Fruit fly (Drosophila melanogaster) whole organism, embryonic: ENCODE results near the gene Reg-2.

ENCODE experiments used
- Awh ChIP-seq: fragments of 200-800 bp; sonication (Bioruptor generic); IDR thresholded peaks from 2 replicates; pipeline ENCODE4, ENCODE4 v1.3.6; 2022; ENCODE audit warnings: missing biosample characterization, missing genetic modification characterization
- BEAF-32 ChIP-seq: fragments of 200-800 bp; sonication (Bioruptor generic); optimal IDR thresholded peaks from 3 replicates; lab custom pipeline; 2017; ENCODE audit warnings: missing biosample characterization, missing genetic modification characterization, mild to moderate bottlenecking, moderate library complexity, missing genetic modification reagents
- Blimp-1 ChIP-seq: fragments of 200-800 bp; sonication (Bioruptor generic); optimal IDR thresholded peaks from 3 replicates; lab custom pipeline; 2018; ENCODE audit warnings: missing biosample characterization, missing genetic modification characterization, mild to moderate bottlenecking, moderate library complexity, missing genetic modification reagents
- CG10959 ChIP-seq: fragments of 200-800 bp; sonication (Bioruptor generic); IDR thresholded peaks from 2 replicates; pipeline ENCODE4 v1.3.6; 2022; ENCODE audit warnings: missing biosample characterization, missing genetic modification characterization
- CG16815 ChIP-seq: fragments of 200-800 bp; sonication (Bioruptor generic); optimal IDR thresholded peaks from 3 replicates; lab custom pipeline; 2017; ENCODE audit warnings: missing biosample characterization, mild to moderate bottlenecking, missing genetic modification characterization
- CG17359 ChIP-seq: fragments of 200-800 bp; sonication (Bioruptor generic); optimal IDR thresholded peaks from 3 replicates; lab custom pipeline; 2018; ENCODE audit warnings: missing biosample characterization, mild to moderate bottlenecking, missing genetic modification characterization, moderate library complexity
- CG17385 ChIP-seq: fragments of 200-800 bp; sonication (Bioruptor generic); optimal IDR thresholded peaks from 3 replicates; lab custom pipeline; 2018; ENCODE audit warnings: missing biosample characterization, mild to moderate bottlenecking, missing genetic modification characterization
- CG17912 ChIP-seq: fragments of 200-800 bp; sonication (Bioruptor generic); optimal IDR thresholded peaks from 2 replicates; lab custom pipeline; 2018; ENCODE audit warnings: missing biosample characterization, mild to moderate bottlenecking, missing genetic modification characterization
- CG3163 ChIP-seq: fragments of 200-800 bp; sonication (Bioruptor generic); optimal IDR thresholded peaks from 3 replicates; lab custom pipeline; 2016; ENCODE audit warnings: missing biosample characterization, missing genetic modification characterization
- CG3407 ChIP-seq: fragments of 200-800 bp; sonication (Bioruptor generic); optimal IDR thresholded peaks from 2 replicates; lab custom pipeline; 2018; ENCODE audit warnings: missing biosample characterization, mild to moderate bottlenecking, missing genetic modification characterization
- CG3838 ChIP-seq: fragments of 200-800 bp; sonication (Bioruptor generic); optimal IDR thresholded peaks from 3 replicates; lab custom pipeline; 2016; ENCODE audit warnings: missing biosample characterization, missing genetic modification characterization
- CG4282 ChIP-seq: fragments of 200-800 bp; sonication (Bioruptor generic); optimal IDR thresholded peaks from 2 replicates; lab custom pipeline; 2016; ENCODE audit warnings: missing biosample characterization, missing genetic modification characterization
- CG43689 ChIP-seq: fragments of 200-800 bp; sonication (Bioruptor generic); IDR thresholded peaks from 2 replicates; pipeline ENCODE4 v1.3.6; 2022; ENCODE audit warnings: missing biosample characterization, missing genetic modification characterization
- CG6654 ChIP-seq: fragments of 200-800 bp; sonication (Bioruptor generic); optimal IDR thresholded peaks from 2 replicates; lab custom pipeline; 2017; ENCODE audit warnings: missing biosample characterization, mild to moderate bottlenecking, missing genetic modification characterization
- CG7357 ChIP-seq: fragments of 200-800 bp; sonication (Bioruptor generic); IDR thresholded peaks from 3 replicates; pipeline ENCODE4 v1.3.6; 2022; ENCODE audit warnings: missing biosample characterization, missing genetic modification characterization
- CG7839 ChIP-seq: fragments of 200-800 bp; sonication (Bioruptor generic); optimal IDR thresholded peaks from 3 replicates; lab custom pipeline; 2018; ENCODE audit warnings: missing biosample characterization, mild to moderate bottlenecking, missing genetic modification characterization, moderate library complexity
- CG7987 ChIP-seq: fragments of 200-800 bp; sonication (Bioruptor generic); optimal IDR thresholded peaks from 2 replicates; lab custom pipeline; 2018; ENCODE audit warnings: missing biosample characterization, mild to moderate bottlenecking, missing genetic modification characterization, moderate library complexity
- CG9609 ChIP-seq: fragments of 200-800 bp; sonication (Bioruptor generic); optimal IDR thresholded peaks from 3 replicates; lab custom pipeline; 2016; ENCODE audit warnings: missing biosample characterization, missing genetic modification characterization
- CTCF ChIP-seq: fragments of 200-800 bp; sonication (Bioruptor generic); optimal IDR thresholded peaks from 2 replicates; lab custom pipeline; 2017; ENCODE audit warnings: missing biosample characterization, mild to moderate bottlenecking, missing genetic modification characterization, moderate library complexity
- Dip3 ChIP-seq: fragments of 200-800 bp; sonication (Bioruptor generic); optimal IDR thresholded peaks from 3 replicates; lab custom pipeline; 2016; ENCODE audit warnings: missing biosample characterization, missing genetic modification characterization
- Dref ChIP-seq: fragments of 200-800 bp; sonication (Bioruptor generic); IDR thresholded peaks from 2 replicates; pipeline ENCODE4 v1.3.6; 2022; ENCODE audit warnings: missing biosample characterization, missing genetic modification characterization
- Ets65A ChIP-seq: fragments of 200-800 bp; sonication (Bioruptor generic); peaks from one replicate; lab custom pipeline; 2016; ENCODE audit warnings: missing biosample characterization, missing genetic modification characterization
- Fer3 ChIP-seq: fragments of 200-800 bp; sonication (Bioruptor generic); optimal IDR thresholded peaks from 2 replicates; lab custom pipeline; 2018; ENCODE audit warnings: missing biosample characterization, mild to moderate bottlenecking, missing genetic modification characterization, moderate library complexity
- Hr78 ChIP-seq, 2 experiments: fragments of 200-800 bp in 1 of 2; fragments of >200 bp in 1 of 2; sonication (Bioruptor generic) in 1 of 2; optimal IDR thresholded peaks; 2 replicates each; lab custom pipeline; 2017 to 2019; ENCODE audit warnings: missing biosample characterization in 2 of 2, missing genetic modification characterization in 2 of 2, mild to moderate bottlenecking in 1 of 2, moderate library complexity in 1 of 2
- MBD-R2 ChIP-seq: fragments of 200-800 bp; sonication (Bioruptor generic); IDR thresholded peaks from 2 replicates; pipeline ENCODE4 v1.3.6; 2022; ENCODE audit warnings: missing biosample characterization, missing genetic modification characterization
- Oli ChIP-seq: fragments of 200-800 bp; sonication (Bioruptor generic); optimal IDR thresholded peaks from 2 replicates; lab custom pipeline; 2018; ENCODE audit warnings: missing biosample characterization, mild to moderate bottlenecking, missing genetic modification characterization, moderate library complexity
- Side ChIP-seq: fragments of 200-800 bp; sonication (Bioruptor generic); optimal IDR thresholded peaks from 2 replicates; lab custom pipeline; 2016; ENCODE audit warnings: missing biosample characterization, missing genetic modification characterization
- Ssrp ChIP-seq: fragments of 200-800 bp; sonication (Bioruptor generic); optimal IDR thresholded peaks from 2 replicates; lab custom pipeline; 2018; ENCODE audit warnings: missing biosample characterization, mild to moderate bottlenecking, missing genetic modification characterization, moderate library complexity
- Vsx1 ChIP-seq: fragments of 200-800 bp; sonication (Bioruptor generic); optimal IDR thresholded peaks from 2 replicates; lab custom pipeline; 2017; ENCODE audit warnings: missing biosample characterization, mild to moderate bottlenecking, missing genetic modification characterization, missing genetic modification reagents
- ara ChIP-seq: fragments of 200-800 bp; sonication (Bioruptor generic); IDR thresholded peaks from 2 replicates; pipeline ENCODE4 v1.3.6; 2022; ENCODE audit warnings: missing biosample characterization, missing genetic modification characterization
- bcd ChIP-seq: fragments of 200-800 bp; sonication (Bioruptor generic); optimal IDR thresholded peaks from 2 replicates; lab custom pipeline; 2017; ENCODE audit warnings: missing biosample characterization, mild to moderate bottlenecking, missing genetic modification characterization
- croc ChIP-seq: fragments of 200-800 bp; sonication (Bioruptor generic); conservative IDR thresholded peaks from 3 replicates; pipeline ENCODE4 v1.3.6; 2022; ENCODE audit warnings: missing biosample characterization, missing genetic modification characterization
- dpn ChIP-seq, 2 experiments: fragments of 200-800 bp; sonication (Bioruptor generic); optimal IDR thresholded peaks; 3 replicates each; lab custom pipeline; 2016; ENCODE audit warnings: missing biosample characterization in 2 of 2, missing genetic modification characterization in 2 of 2
- esg ChIP-seq: fragments of 200-800 bp; sonication (Bioruptor generic); conservative IDR thresholded peaks from 2 replicates; pipeline ENCODE4 v1.3.6; 2022; ENCODE audit warnings: missing biosample characterization, missing genetic modification characterization
- fd102C ChIP-seq: fragments of 200-800 bp; sonication (Bioruptor generic); optimal IDR thresholded peaks from 2 replicates; lab custom pipeline; 2018; ENCODE audit warnings: missing biosample characterization, mild to moderate bottlenecking, missing genetic modification characterization, moderate library complexity
- fd3F ChIP-seq: fragments of 200-800 bp; sonication (Bioruptor generic); optimal IDR thresholded peaks from 2 replicates; lab custom pipeline; 2018; ENCODE audit warnings: missing biosample characterization, mild to moderate bottlenecking, missing genetic modification characterization, moderate library complexity
- ham ChIP-seq: fragments of 200-800 bp; sonication (Bioruptor generic); IDR thresholded peaks from 2 replicates; pipeline ENCODE4 v1.3.6; 2022; ENCODE audit warnings: missing biosample characterization, missing genetic modification characterization
- jumu ChIP-seq: fragments of 200-800 bp; sonication (Bioruptor generic); optimal IDR thresholded peaks from 3 replicates; lab custom pipeline; 2016; ENCODE audit warnings: missing biosample characterization, missing genetic modification characterization
- lab ChIP-seq: fragments of 200-800 bp; sonication (Bioruptor generic); optimal IDR thresholded peaks from 3 replicates; lab custom pipeline; 2017; ENCODE audit warnings: missing biosample characterization, missing genetic modification characterization, mild to moderate bottlenecking, moderate library complexity, missing genetic modification reagents
- lola ChIP-seq, 3 experiments: fragments of >200 bp in 2 of 3; fragments of 200-800 bp in 1 of 3; sonication (Bioruptor generic) in 1 of 3; optimal IDR thresholded peaks; 2 replicates each; lab custom pipeline; 2017 to 2019; ENCODE audit warnings: missing biosample characterization in 3 of 3, missing genetic modification characterization in 3 of 3, mild to moderate bottlenecking in 1 of 3, moderate library complexity in 1 of 3
- nmo ChIP-seq: fragments of 200-800 bp; sonication (Bioruptor generic); optimal IDR thresholded peaks from 2 replicates; lab custom pipeline; 2018; ENCODE audit warnings: missing biosample characterization, mild to moderate bottlenecking, missing genetic modification characterization, moderate library complexity
- onecut ChIP-seq: fragments of 200-800 bp; sonication (Bioruptor generic); IDR thresholded peaks from 2 replicates; pipeline ENCODE4 v1.3.6; 2022; ENCODE audit warnings: missing biosample characterization, missing genetic modification characterization
- phol ChIP-seq: fragments of 200-800 bp; sonication (Bioruptor generic); optimal IDR thresholded peaks from 3 replicates; lab custom pipeline; 2018; ENCODE audit warnings: missing biosample characterization, mild to moderate bottlenecking, missing genetic modification characterization, moderate library complexity
- sd ChIP-seq: fragments of 200-800 bp; sonication (Bioruptor generic); optimal IDR thresholded peaks from 3 replicates; lab custom pipeline; 2018; ENCODE audit warnings: missing biosample characterization, mild to moderate bottlenecking, missing genetic modification characterization, moderate library complexity
- tna ChIP-seq: fragments of 200-800 bp; sonication (Bioruptor generic); IDR thresholded peaks from 2 replicates; pipeline ENCODE4 v1.3.6; 2022; ENCODE audit warnings: missing biosample characterization, missing genetic modification characterization; ENCODE audit not compliant: partially characterized antibody
- toy ChIP-seq: fragments of 200-800 bp; sonication (Bioruptor generic); IDR thresholded peaks from 2 replicates; pipeline ENCODE4 v1.3.6; 2022; ENCODE audit warnings: missing biosample characterization, missing genetic modification characterization
- vnd ChIP-seq: fragments of 200-800 bp; sonication (Bioruptor generic); IDR thresholded peaks from 3 replicates; pipeline ENCODE4 v1.3.6; 2022; ENCODE audit warnings: missing biosample characterization, missing genetic modification characterization; ENCODE audit not compliant: partially characterized antibody
- zen ChIP-seq: fragments of 200-800 bp; sonication (Bioruptor generic); optimal IDR thresholded peaks from 3 replicates; lab custom pipeline; 2018; ENCODE audit warnings: missing biosample characterization, mild to moderate bottlenecking, missing genetic modification characterization, moderate library complexity
- zen2 ChIP-seq: fragments of 200-800 bp; sonication (Bioruptor generic); IDR thresholded peaks from 3 replicates; pipeline ENCODE4 v1.3.6; 2022; ENCODE audit warnings: missing biosample characterization, missing genetic modification characterization; ENCODE audit not compliant: partially characterized antibody

The Reg-2 gene

dm6 chr3L:644111-644718 lies 37.8 kb upstream of the Reg-2 start (continued):
- peak; percentile 95 for TF ChIP-seq CG17359 (tag; lab: Kevin White, UChicago)
- peak; percentile 70 for TF ChIP-seq CG10959 (GFP tag; lab: Robert Waterston, UW)
- TF ChIP-seq ham (GFP tag; lab: Robert Waterston, UW): no peak
- no peak for TF ChIP-seq fd102C
- TF ChIP-seq croc (GFP tag; lab: Robert Waterston, UW): peak; percentile 76
- peak; percentile 88 for TF ChIP-seq CG9609
- peak; percentile 65 for TF ChIP-seq CG6654 (GFP tag; lab: Kevin White, UChicago)
- TF ChIP-seq lab: peak; percentile 89
- peak; percentile 74 for TF ChIP-seq Fer3
- peak; percentile 79 for TF ChIP-seq onecut (GFP tag; lab: Robert Waterston, UW)
- TF ChIP-seq Ssrp (tag; lab: Kevin White, UChicago): peak; percentile 87
- TF ChIP-seq CG3407: peak; percentile 86
- TF ChIP-seq tna (GFP tag; lab: Robert Waterston, UW): no peak
- peak; percentile 94 for TF ChIP-seq Ets65A (GFP tag; lab: Kevin White, UChicago)
- TF ChIP-seq CG3163 (GFP tag; lab: Kevin White, UChicago): peak; percentile 77
- TF ChIP-seq Oli (tag; lab: Kevin White, UChicago): peak; percentile 90
- TF ChIP-seq Side (GFP tag; lab: Kevin White, UChicago): peak; percentile 87
- TF ChIP-seq Dref (GFP tag; lab: Robert Waterston, UW): no peak
- TF ChIP-seq lola (GFP tag; optimal IDR thresholded peaks at IDR 0.05; lab: Kevin White, UChicago): peak in 1 of 3 experiments; percentile 69
- TF ChIP-seq sd (tag; lab: Kevin White, UChicago): peak; percentile 79
- peak; percentile 76 for TF ChIP-seq Dip3
- TF ChIP-seq Vsx1: peak; percentile 75
- no peak for TF ChIP-seq vnd (GFP tag; lab: Robert Waterston, UW)
- TF ChIP-seq nmo (GFP tag; lab: Kevin White, UChicago): peak; percentile 86
- peak; percentile 62 for TF ChIP-seq fd3F (GFP tag; lab: Kevin White, UChicago)
- TF ChIP-seq MBD-R2 (GFP tag; lab: Robert Waterston, UW): peak; percentile 65; the same call in 1 of the 2 replicates
- no peak for TF ChIP-seq BEAF-32 (GFP tag; lab: Kevin White, UChicago)
- peak in 1 of 2 experiments; percentile 60 for TF ChIP-seq Hr78 (GFP tag; optimal IDR thresholded peaks at IDR 0.05; lab: Kevin White, UChicago)
- TF ChIP-seq Blimp-1 (GFP tag; lab: Kevin White, UChicago): peak; percentile 89
- TF ChIP-seq CG4282 (GFP tag; lab: Kevin White, UChicago): peak; percentile 72
- TF ChIP-seq bcd: peak; percentile 82
- peak; percentile 93 for TF ChIP-seq Awh (GFP tag; lab: Robert Waterston, UW)
- TF ChIP-seq toy: no peak
- peak; percentile 80 for TF ChIP-seq CG43689
- TF ChIP-seq CG3838 (GFP tag; lab: Kevin White, UChicago): peak; percentile 6
- TF ChIP-seq CG17385: peak; percentile 79
- peak; percentile 73; the same call in 2 of the 3 replicates for TF ChIP-seq CG7357 (GFP tag; lab: Robert Waterston, UW)
- TF ChIP-seq CTCF: peak; percentile 53
- peak; percentile 86 for TF ChIP-seq CG7839
- TF ChIP-seq jumu (GFP tag; lab: Kevin White, UChicago): peak; percentile 88
- peak; percentile 68 for TF ChIP-seq CG16815 (GFP tag; lab: Kevin White, UChicago)
- peak; percentile 68 for TF ChIP-seq zen (tag; lab: Kevin White, UChicago)
- peak; percentile 80 for TF ChIP-seq esg (GFP tag; lab: Robert Waterston, UW)
- TF ChIP-seq CG17912 (GFP tag; lab: Kevin White, UChicago): peak; percentile 36
- peak; percentile 60 for TF ChIP-seq CG7987 (GFP tag; lab: Kevin White, UChicago)
- TF ChIP-seq dpn (GFP tag; optimal IDR thresholded peaks at IDR 0.05; lab: Kevin White, UChicago): peak; percentile 86 to 94
- no peak for TF ChIP-seq zen2 (GFP tag; lab: Robert Waterston, UW)
- TF ChIP-seq phol (tag; lab: Kevin White, UChicago): peak; percentile 89
- TF ChIP-seq ara (GFP tag; lab: Robert Waterston, UW): peak; percentile 91
